Worm (Caenorhabditis elegans) whole organism, late embryonic: Measurements from ENCODE around the gene erp-44.3.

ENCODE experiments used
- C08G9.2 ChIP-seq: sonication (generic microtip); optimal IDR thresholded peaks from 2 replicates; lab custom pipeline; 2016; ENCODE audit warnings: mild to moderate bottlenecking, missing genetic modification characterization, moderate library complexity, missing compliant biosample characterization
- F13H6.1 ChIP-seq: sonication (generic microtip); optimal IDR thresholded peaks from 2 replicates; lab custom pipeline; 2016; ENCODE audit warnings: missing genetic modification characterization, missing compliant biosample characterization
- K02D7.2 ChIP-seq: sonication (generic microtip); optimal IDR thresholded peaks from 2 replicates; lab custom pipeline; 2017; ENCODE audit warnings: mild to moderate bottlenecking, missing genetic modification characterization, missing compliant biosample characterization
- T23F11.4 ChIP-seq: fragments of 200-800 bp; sonication (Bioruptor generic); optimal IDR thresholded peaks from 2 replicates; lab custom pipeline; 2018; ENCODE audit warnings: mild to moderate bottlenecking, missing genetic modification characterization, missing compliant biosample characterization
- ceh-14 ChIP-seq: sonication (generic microtip); optimal IDR thresholded peaks from 2 replicates; lab custom pipeline; 2016; ENCODE audit warnings: missing genotype, missing genetic modification characterization, missing compliant biosample characterization
- ceh-22 ChIP-seq: sonication (generic microtip); optimal IDR thresholded peaks from 2 replicates; lab custom pipeline; 2017; ENCODE audit warnings: missing biosample characterization, missing genetic modification characterization
- ceh-31 ChIP-seq: sonication (generic microtip); optimal IDR thresholded peaks from 2 replicates; lab custom pipeline; 2016; ENCODE audit warnings: missing genetic modification characterization, missing compliant biosample characterization
- ceh-48 ChIP-seq: sonication (generic microtip); optimal IDR thresholded peaks from 2 replicates; lab custom pipeline; 2016; ENCODE audit warnings: missing genetic modification characterization, inconsistent platforms, missing compliant biosample characterization
- dmd-4 ChIP-seq: sonication (generic microtip); optimal IDR thresholded peaks from 2 replicates; lab custom pipeline; 2016; ENCODE audit warnings: borderline replicate concordance, missing genetic modification characterization, missing compliant biosample characterization
- elt-2 ChIP-seq: sonication (generic microtip); optimal IDR thresholded peaks from 2 replicates; lab custom pipeline; 2016; ENCODE audit warnings: missing genetic modification reagents, missing genetic modification characterization, missing compliant biosample characterization
- ets-4 ChIP-seq: sonication (generic microtip); optimal IDR thresholded peaks from 2 replicates; lab custom pipeline; 2016; ENCODE audit warnings: missing genetic modification characterization, missing compliant biosample characterization
- fax-1 ChIP-seq: sonication (generic microtip); optimal IDR thresholded peaks from 2 replicates; lab custom pipeline; 2016; ENCODE audit warnings: missing genotype, missing genetic modification characterization, missing compliant biosample characterization
- fkh-10 ChIP-seq: fragments of 150-350 bp; optimal IDR thresholded peaks from 2 replicates; lab custom pipeline; 2014; ENCODE audit warnings: missing biosample characterization, missing genetic modification reagents, missing genetic modification characterization
- fkh-6 ChIP-seq: sonication (generic microtip); optimal IDR thresholded peaks from 2 replicates; lab custom pipeline; 2016; ENCODE audit warnings: missing genetic modification characterization, missing compliant biosample characterization
- gmeb-2 ChIP-seq: sonication (generic microtip); optimal IDR thresholded peaks from 2 replicates; lab custom pipeline; 2016; ENCODE audit warnings: missing genetic modification characterization, inconsistent platforms, missing compliant biosample characterization
- hlh-15 ChIP-seq: sonication (generic microtip); optimal IDR thresholded peaks from 2 replicates; lab custom pipeline; 2016; ENCODE audit warnings: missing genetic modification characterization, missing compliant biosample characterization
- hlh-8 ChIP-seq: sonication (generic microtip); optimal IDR thresholded peaks from 2 replicates; lab custom pipeline; 2016; ENCODE audit warnings: missing genotype, missing genetic modification characterization, missing compliant biosample characterization
- madf-2 ChIP-seq: sonication (generic microtip); optimal IDR thresholded peaks from 2 replicates; lab custom pipeline; 2017; ENCODE audit warnings: missing genetic modification characterization, missing compliant biosample characterization
- nfya-1 ChIP-seq: sonication (generic microtip); optimal IDR thresholded peaks from 2 replicates; lab custom pipeline; 2017; ENCODE audit warnings: missing genetic modification characterization, mild to moderate bottlenecking, missing compliant biosample characterization, antibody characterized with exemption, moderate library complexity
- odd-2 ChIP-seq: sonication (generic microtip); optimal IDR thresholded peaks from 2 replicates; lab custom pipeline; 2017; ENCODE audit warnings: antibody characterized with exemption, mild to moderate bottlenecking, missing genetic modification characterization, missing compliant biosample characterization
- pag-3 ChIP-seq: sonication (generic microtip); optimal IDR thresholded peaks from 2 replicates; lab custom pipeline; 2016; ENCODE audit warnings: missing compliant biosample characterization, missing genetic modification characterization, borderline replicate concordance
- pat-9 ChIP-seq: fragments of 200-800 bp; sonication (Bioruptor generic); optimal IDR thresholded peaks from 2 replicates; lab custom pipeline; 2018; ENCODE audit warnings: mild to moderate bottlenecking, missing genetic modification characterization, moderate library complexity, missing compliant biosample characterization
- pax-1 ChIP-seq: fragments of 150-350 bp; optimal IDR thresholded peaks from 2 replicates; lab custom pipeline; 2014; ENCODE audit warnings: missing biosample characterization, missing genetic modification characterization
- pqm-1 ChIP-seq: sonication (generic microtip); optimal IDR thresholded peaks from 2 replicates; lab custom pipeline; 2016; ENCODE audit warnings: missing genetic modification characterization, missing compliant biosample characterization
- rnt-1 ChIP-seq: sonication (generic microtip); optimal IDR thresholded peaks from 2 replicates; lab custom pipeline; 2016; ENCODE audit warnings: missing genetic modification characterization, missing compliant biosample characterization
- sox-4 ChIP-seq: sonication (generic microtip); optimal IDR thresholded peaks from 2 replicates; lab custom pipeline; 2017; ENCODE audit warnings: mild to moderate bottlenecking, missing genetic modification characterization, inconsistent platforms, missing compliant biosample characterization
- syd-9 ChIP-seq: sonication (generic microtip); optimal IDR thresholded peaks from 2 replicates; lab custom pipeline; 2016; ENCODE audit warnings: mild to moderate bottlenecking, missing genetic modification characterization, moderate library complexity, missing compliant biosample characterization
- tbx-2 ChIP-seq: sonication (generic microtip); optimal IDR thresholded peaks from 2 replicates; lab custom pipeline; 2016; ENCODE audit warnings: missing genetic modification characterization, missing compliant biosample characterization
- ttx-3 ChIP-seq: sonication (generic microtip); optimal IDR thresholded peaks from 2 replicates; lab custom pipeline; 2016; ENCODE audit warnings: missing genetic modification reagents, missing genetic modification characterization, missing compliant biosample characterization
- unc-3 ChIP-seq, 2 experiments: fragments of 200-800 bp in 1 of 2; sonication (Bioruptor generic) in 1 of 2; sonication (generic microtip) in 1 of 2; conservative IDR thresholded peaks in 1 of 2; optimal IDR thresholded peaks in 1 of 2; 2 replicates each; pipeline versions ENCODE4 v1.3.6 to Lab custom; 2016 to 2022; ENCODE audit warnings: missing compliant biosample characterization in 2 of 2, missing genetic modification characterization in 2 of 2, missing genetic modification reagents in 1 of 2
- unc-42 ChIP-seq: sonication (generic microtip); optimal IDR thresholded peaks from 2 replicates; lab custom pipeline; 2016; ENCODE audit warnings: missing genotype, missing genetic modification characterization, missing compliant biosample characterization
- unc-55 ChIP-seq: sonication (generic microtip); optimal IDR thresholded peaks from 2 replicates; lab custom pipeline; 2017; ENCODE audit warnings: missing biosample characterization, missing genetic modification reagents, missing genetic modification characterization
- zip-5 ChIP-seq: sonication (generic microtip); optimal IDR thresholded peaks from 2 replicates; lab custom pipeline; 2016; ENCODE audit warnings: missing genetic modification characterization, missing compliant biosample characterization
- ztf-16 ChIP-seq: sonication (generic microtip); optimal IDR thresholded peaks from 2 replicates; lab custom pipeline; 2017; ENCODE audit warnings: missing genetic modification characterization, missing compliant biosample characterization

The erp-44.3 gene

DNA sequence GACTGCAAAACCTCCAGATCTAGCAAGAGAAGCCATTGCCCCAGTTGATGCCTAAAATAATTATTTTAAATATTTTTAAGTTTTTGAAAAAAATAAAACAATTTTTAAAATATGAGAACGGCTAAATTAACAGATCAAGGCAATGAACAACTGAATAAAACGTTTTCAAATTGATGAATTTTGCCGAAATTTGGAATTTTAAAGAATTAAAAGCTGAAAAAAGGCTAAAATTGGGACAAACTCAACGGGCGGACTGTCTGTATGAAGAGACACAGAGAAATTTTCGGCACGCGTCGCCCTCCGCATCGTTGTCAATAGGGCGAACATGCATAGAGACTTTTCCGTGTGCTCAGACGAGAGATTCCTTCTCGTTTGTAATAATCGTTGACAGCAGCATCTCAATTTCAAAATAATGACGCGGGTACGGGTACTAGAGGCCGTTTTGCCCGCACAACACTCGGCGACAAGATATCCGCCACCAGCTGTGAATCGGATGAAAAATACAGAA is 13.6 kb downstream of the erp-44.3 start, which contains the start of the genes isp-1 and islo-1 (continued):
- TF ChIP-seq pat-9: no peak
- no peak for TF ChIP-seq ceh-48 (tag; lab: Kevin White, UChicago)
- TF ChIP-seq unc-42 (tag; lab: Kevin White, UChicago): peak; percentile 4
- TF ChIP-seq F13H6.1 (tag; lab: Kevin White, UChicago): no peak
- TF ChIP-seq unc-3 (GFP tag; conservative IDR thresholded peaks at IDR 0.05; lab: Robert Waterston, UW): no peak
- TF ChIP-seq unc-3 (tag; optimal IDR thresholded peaks at IDR 0.05; lab: Kevin White, UChicago): no peak

ce11 chrIV:8136548-8136947 is 14.1 kb downstream of the erp-44.3 start:
- no peak for TF ChIP-seq gmeb-2 (tag; lab: Kevin White, UChicago)
- no peak for TF ChIP-seq T23F11.4
- no peak for TF ChIP-seq pqm-1 (tag; lab: Kevin White, UChicago)
- TF ChIP-seq C08G9.2 (tag; lab: Kevin White, UChicago): no peak
- TF ChIP-seq ttx-3 (tag; lab: Kevin White, UChicago): no peak
- no peak for TF ChIP-seq ceh-31 (tag; lab: Kevin White, UChicago)
- no peak for TF ChIP-seq hlh-8
- TF ChIP-seq K02D7.2: no peak
- no peak for TF ChIP-seq ztf-16 (tag; lab: Kevin White, UChicago)

ce11 chrIV:8138984-8139383 is 16.5 kb downstream of the erp-44.3 start, which contains the start of gene pmk-3:
TSS of gene pmk-3 (plus strand) at chrIV:8139219.
- TF ChIP-seq pag-3 (tag; lab: Kevin White, UChicago): no peak
- no peak for TF ChIP-seq syd-9 (tag; lab: Kevin White, UChicago)
- TF ChIP-seq unc-55 (GFP tag; lab: Kevin White, UChicago): no peak
- no peak for TF ChIP-seq fkh-6 (tag; lab: Kevin White, UChicago)
- no peak for TF ChIP-seq madf-2 (tag; lab: Kevin White, UChicago)
- no peak for TF ChIP-seq pax-1 (tag; lab: Kevin White, UChicago)
- TF ChIP-seq odd-2 (tag; lab: Kevin White, UChicago): no peak
- TF ChIP-seq fax-1: no peak
- no peak for TF ChIP-seq nfya-1
- TF ChIP-seq elt-2: no peak
- TF ChIP-seq fkh-10 (GFP tag; lab: Kevin White, UChicago): no peak
- TF ChIP-seq unc-3 (GFP tag; conservative IDR thresholded peaks at IDR 0.05; lab: Robert Waterston, UW): no peak
- no peak for TF ChIP-seq unc-3 (tag; optimal IDR thresholded peaks at IDR 0.05; lab: Kevin White, UChicago)
- no peak for TF ChIP-seq tbx-2
- no peak for TF ChIP-seq pqm-1 (tag; lab: Kevin White, UChicago)
- no peak for TF ChIP-seq dmd-4 (tag; lab: Kevin White, UChicago)
- TF ChIP-seq sox-4 (tag; lab: Kevin White, UChicago): no peak
- TF ChIP-seq ztf-16 (tag; lab: Kevin White, UChicago): no peak
- TF ChIP-seq ceh-22 (tag; lab: Kevin White, UChicago): no peak
- TF ChIP-seq ceh-14 (tag; lab: Kevin White, UChicago): no peak

ce11 chrIV:8142735-8143550 is 20.5 kb downstream of the erp-44.3 start, which contains the start of gene pmk-2:
TSS of gene pmk-2 (plus strand) at chrIV:8143500.
- TF ChIP-seq rnt-1 (tag; lab: Kevin White, UChicago): no peak
- TF ChIP-seq ets-4: no peak
- TF ChIP-seq ceh-14 (tag; lab: Kevin White, UChicago): peak; percentile 6
- peak; percentile 49 for TF ChIP-seq unc-42 (tag; lab: Kevin White, UChicago)
- no peak for TF ChIP-seq hlh-15 (tag; lab: Kevin White, UChicago)
- no peak for TF ChIP-seq zip-5 (tag; lab: Kevin White, UChicago)
- TF ChIP-seq fkh-10 (GFP tag; lab: Kevin White, UChicago): no peak
- no peak for TF ChIP-seq ztf-16 (tag; lab: Kevin White, UChicago)
